Fruit fly (Drosophila melanogaster): ENCODE measurements around the gene CG5854.

Gene CG5854

dm6 chr3R:23920874-23921539, 12.7 kb upstream of the CG5854 start (continued):
- TF ChIP-seq gce (GFP tag; IDR thresholded peaks at IDR 0.05) (no peak), CG14014 (GFP tag; IDR thresholded peaks at IDR 0.05) (peak; percentile 79), pros (GFP tag; optimal IDR thresholded peaks at IDR 0.05) (no peak), bcd (GFP tag; optimal IDR thresholded peaks at IDR 0.05) (peak; percentile 36), seq (GFP tag; IDR thresholded peaks at IDR 0.05) (peak; percentile 69), Scr (GFP tag; IDR thresholded peaks at IDR 0.05; ENCODE audit: partially characterized antibody) (no peak), bab2 (GFP tag; optimal IDR thresholded peaks at IDR 0.05) (no peak), Sry-β (GFP tag; optimal IDR thresholded peaks at IDR 0.05) (no peak), CG11504 (tag; optimal IDR thresholded peaks at IDR 0.05) (no peak), pan (optimal IDR thresholded peaks at IDR 0.05) (no peak), pan (GFP tag; optimal IDR thresholded peaks at IDR 0.05 in 1 of 2, IDR thresholded peaks at IDR 0.05 in 1 of 2) (peak in 1 of 2 experiments; percentile 38), CG7271 (tag; optimal IDR thresholded peaks at IDR 0.05) (no peak), gsb-n (tag; optimal IDR thresholded peaks at IDR 0.05) (no peak), hbn (GFP tag; IDR thresholded peaks at IDR 0.05; ENCODE audit: partially characterized antibody) (no peak), CG18619 (GFP tag; optimal IDR thresholded peaks at IDR 0.05) (peak; percentile 14), HmgD (GFP tag; optimal IDR thresholded peaks at IDR 0.05) (no peak), dimm (GFP tag; IDR thresholded peaks at IDR 0.05) (no peak), CG11695 (GFP tag; IDR thresholded peaks at IDR 0.05) (peak; percentile 65), CG17361 (GFP tag; IDR thresholded peaks at IDR 0.05) (no peak), BEAF-32 (GFP tag; optimal IDR thresholded peaks at IDR 0.05) (no peak), exex (tag; optimal IDR thresholded peaks at IDR 0.05) (no peak), CG2678 (tag; optimal IDR thresholded peaks at IDR 0.05) (peak; percentile 58), zen (tag; optimal IDR thresholded peaks at IDR 0.05) (no peak), CG15696 (tag; optimal IDR thresholded peaks at IDR 0.05) (peak; percentile 19), CG13894 (tag; optimal IDR thresholded peaks at IDR 0.05) (peak; percentile 92), Spps (tag; optimal IDR thresholded peaks at IDR 0.05) (no peak), sqz (GFP tag; optimal IDR thresholded peaks at IDR 0.05) (no peak), ab (GFP tag; optimal IDR thresholded peaks at IDR 0.05) (peak; percentile 26), CrebB (tag; optimal IDR thresholded peaks at IDR 0.05) (peak; percentile 82), CG8765 (GFP tag; IDR thresholded peaks at IDR 0.05) (no peak; the same call in 1 of the 2 replicates), kay (GFP tag; optimal IDR thresholded peaks at IDR 0.05) (no peak), tx (GFP tag; optimal IDR thresholded peaks at IDR 0.05) (peak; percentile 31), Bgb (GFP tag; IDR thresholded peaks at IDR 0.05; ENCODE audit: partially characterized antibody) (no peak), wek (GFP tag; optimal IDR thresholded peaks at IDR 0.05) (no peak), gsb (GFP tag; IDR thresholded peaks at IDR 0.05) (peak; percentile 71), toy (GFP tag; IDR thresholded peaks at IDR 0.05) (peak; percentile 56; the same call in 1 of the 2 replicates), sima (GFP tag; optimal IDR thresholded peaks at IDR 0.05) (no peak), ap (GFP tag; IDR thresholded peaks at IDR 0.05) (no peak), CG2129 (GFP tag; IDR thresholded peaks at IDR 0.05; ENCODE audit: partially characterized antibody) (no peak), chn (GFP tag; optimal IDR thresholded peaks at IDR 0.05) (peak; percentile 34), mam (GFP tag; optimal IDR thresholded peaks at IDR 0.05) (peak; percentile 40), CG7963 (GFP tag; IDR thresholded peaks at IDR 0.05; ENCODE audit: partially characterized antibody) (no peak), CG1233 (GFP tag; optimal IDR thresholded peaks at IDR 0.05) (peak; percentile 20), wor (GFP tag; IDR thresholded peaks at IDR 0.05) (no peak), CG2202 (tag; optimal IDR thresholded peaks at IDR 0.05) (no peak), aop (GFP tag; IDR thresholded peaks at IDR 0.05) (no peak), CG2875 (GFP tag; optimal IDR thresholded peaks at IDR 0.05) (no peak), Ets65A (GFP tag) (peak; percentile 94), fd3F (GFP tag; optimal IDR thresholded peaks at IDR 0.05) (peak; percentile 57), trh (GFP tag; optimal IDR thresholded peaks at IDR 0.05) (no peak)
